Worm (Caenorhabditis elegans): ENCODE data around the gene T09B9.5.

T09B9.5 gene

DNA sequence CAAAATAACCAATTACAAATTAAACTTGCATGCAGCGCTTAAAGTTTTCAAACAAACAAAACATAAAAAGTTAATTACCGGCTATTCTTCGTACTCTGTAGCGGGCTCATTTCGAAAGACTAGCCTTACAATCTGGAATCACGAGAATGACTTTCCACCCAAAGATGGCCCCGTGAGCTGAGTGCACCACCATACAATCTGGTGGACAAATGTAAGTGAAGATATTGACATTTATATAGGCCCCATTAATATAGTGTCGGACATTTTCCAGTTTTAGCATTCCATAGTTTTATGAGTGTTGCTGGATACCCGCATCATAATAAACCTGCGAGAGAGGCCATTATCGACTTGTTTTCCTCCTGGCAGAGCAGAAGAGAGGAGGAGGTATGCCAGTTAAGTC, 23.0 kb upstream of the T09B9.5 start:
- no peak for TF ChIP-seq elt-2 (tag; optimal IDR thresholded peaks at IDR 0.05)
- no peak for TF ChIP-seq sea-2 (GFP tag; optimal IDR thresholded peaks at IDR 0.05)
- TF ChIP-seq zag-1 (tag; optimal IDR thresholded peaks at IDR 0.05): no peak
- no peak for TF ChIP-seq mdl-1 (tag; optimal IDR thresholded peaks at IDR 0.05)
- TF ChIP-seq elt-1 (tag; optimal IDR thresholded peaks at IDR 0.05): no peak

DNA sequence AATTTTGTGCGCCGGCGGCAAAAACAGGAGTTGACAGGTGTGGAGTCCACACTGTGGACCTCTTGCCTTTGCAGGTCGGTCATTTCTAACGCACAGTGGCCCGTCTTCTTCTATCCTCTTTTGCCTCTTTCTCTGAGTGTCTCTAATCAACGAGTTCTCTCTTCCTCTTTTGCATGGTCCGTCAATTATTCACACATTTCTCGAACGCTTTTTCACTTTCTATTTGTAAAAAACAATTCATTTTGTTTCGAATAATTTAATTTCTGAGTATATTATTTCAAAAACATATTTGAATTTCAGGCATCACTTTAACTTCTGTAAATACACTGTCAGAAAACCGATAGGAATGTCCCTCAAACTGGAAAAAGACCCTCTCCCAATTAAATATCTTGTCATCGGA, 20.6 kb upstream of the T09B9.5 start, which contains the start of gene T09B9.1:
Gene T09B9.1 (plus strand): TSS at position 301 of the 400 bp plus-strand sequence.
- no peak for TF ChIP-seq ceh-16 (tag; optimal IDR thresholded peaks at IDR 0.05)
- TF ChIP-seq nhr-23 (tag; optimal IDR thresholded peaks at IDR 0.05): no peak
- no peak for TF ChIP-seq nfya-1 (tag; optimal IDR thresholded peaks at IDR 0.05; ENCODE audit: insufficient read depth)
- no peak for TF ChIP-seq R02D3.7 (tag; optimal IDR thresholded peaks at IDR 0.05)
- no peak for TF ChIP-seq nhr-76 (tag; optimal IDR thresholded peaks at IDR 0.05)
- no peak for TF ChIP-seq egl-27 (tag; optimal IDR thresholded peaks at IDR 0.05)
- no peak for TF ChIP-seq aly-2 (tag; optimal IDR thresholded peaks at IDR 0.05)
- TF ChIP-seq ztf-11 (tag; optimal IDR thresholded peaks at IDR 0.05): no peak
- no peak for TF ChIP-seq lin-15B (tag; optimal IDR thresholded peaks at IDR 0.05)
- TF ChIP-seq mml-1 (tag; optimal IDR thresholded peaks at IDR 0.05): no peak
- no peak for TF ChIP-seq hmg-11 (tag; optimal IDR thresholded peaks at IDR 0.05)

DNA sequence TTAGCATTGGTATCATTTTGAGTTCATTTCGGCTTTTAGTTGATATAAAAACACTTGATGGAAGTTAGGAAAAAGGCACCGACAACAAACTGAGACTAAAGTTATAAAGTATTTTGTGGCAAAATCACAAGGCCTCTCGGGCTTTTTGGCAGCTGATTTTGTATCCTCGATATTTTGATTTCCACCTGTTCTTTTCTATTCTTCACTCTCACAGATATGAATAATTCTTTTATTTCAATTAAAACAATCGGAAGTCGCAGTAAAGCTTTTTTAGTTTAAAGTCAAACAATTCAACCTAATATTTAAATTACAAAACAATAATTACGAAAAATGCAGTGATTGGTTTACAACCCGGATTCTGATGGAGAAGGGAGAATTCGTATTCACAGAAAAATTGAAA, 16.3 kb upstream of the T09B9.5 start, which contains the start of gene T09B9.3:
Gene T09B9.3 (minus strand): TSS at position 101 of the 400 bp plus-strand sequence.
- TF ChIP-seq lin-39 (tag; optimal IDR thresholded peaks at IDR 0.05) (no peak), nhr-23 (tag; optimal IDR thresholded peaks at IDR 0.05) (no peak), lsy-12 (tag; optimal IDR thresholded peaks at IDR 0.05) (no peak), elt-2 (tag; optimal IDR thresholded peaks at IDR 0.05) (no peak), ztf-11 (tag; optimal IDR thresholded peaks at IDR 0.05) (no peak), ceh-16 (tag; optimal IDR thresholded peaks at IDR 0.05) (no peak), R02D3.7 (tag; optimal IDR thresholded peaks at IDR 0.05) (no peak), aly-2 (tag; optimal IDR thresholded peaks at IDR 0.05) (no peak), ceh-82 (tag; optimal IDR thresholded peaks at IDR 0.05) (no peak), mml-1 (tag; optimal IDR thresholded peaks at IDR 0.05) (no peak), elt-1 (tag; optimal IDR thresholded peaks at IDR 0.05) (no peak), mdl-1 (tag; optimal IDR thresholded peaks at IDR 0.05) (no peak), nfya-1 (tag; optimal IDR thresholded peaks at IDR 0.05; ENCODE audit: insufficient read depth) (no peak), snpc-4 (tag; optimal IDR thresholded peaks at IDR 0.05) (no peak), pqm-1 (tag; optimal IDR thresholded peaks at IDR 0.05) (no peak), nhr-28 (tag; optimal IDR thresholded peaks at IDR 0.05) (no peak), nhr-76 (tag; optimal IDR thresholded peaks at IDR 0.05) (no peak)

DNA sequence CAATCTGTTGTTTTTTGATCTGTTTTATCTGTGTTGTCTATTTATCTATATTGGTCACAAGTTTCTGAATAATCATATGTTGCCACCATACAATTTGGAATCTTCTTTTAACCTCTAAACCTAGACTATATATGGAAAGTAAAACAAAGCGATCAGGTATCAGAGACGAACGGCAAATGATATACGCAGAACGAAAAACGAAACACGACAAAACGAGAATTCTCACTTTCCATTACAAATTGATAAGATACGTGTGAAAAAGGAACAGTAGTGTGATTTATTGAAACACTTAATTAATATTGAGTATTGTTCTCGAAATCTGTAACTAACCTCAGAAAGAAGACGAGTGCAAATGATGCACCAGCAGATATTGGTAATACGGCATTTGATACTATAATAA, 13.7 kb upstream of the T09B9.5 start:
- TF ChIP-seq nhr-25 (tag; optimal IDR thresholded peaks at IDR 0.05): peak; percentile 47
- TF ChIP-seq nhr-23 (tag; optimal IDR thresholded peaks at IDR 0.05): no peak

DNA sequence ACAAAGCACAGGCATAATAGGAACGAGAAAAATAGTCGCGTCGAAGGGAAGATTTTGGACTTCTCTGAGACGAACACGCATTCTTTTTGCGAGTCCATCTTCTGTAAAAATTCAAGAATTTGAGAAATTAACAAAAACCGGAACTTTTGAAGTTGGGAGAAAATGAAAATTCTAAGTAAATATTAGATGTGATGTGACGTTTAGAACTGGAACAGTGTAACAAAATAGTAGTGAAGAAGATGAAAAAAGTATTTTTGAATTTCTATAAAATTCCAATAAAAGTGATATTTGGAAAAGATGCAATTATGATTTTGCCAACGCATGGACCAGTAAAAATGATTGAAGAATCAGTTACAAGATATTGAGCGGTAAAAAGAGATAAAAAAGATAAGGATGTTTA, 12.8 kb upstream of the T09B9.5 start, which contains the start of gene slc-17.9:
Gene slc-17.9 (minus strand): TSS at position 101 of the 400 bp plus-strand sequence.
- TF ChIP-seq egl-27 (tag; optimal IDR thresholded peaks at IDR 0.05) (no peak), fkh-2 (tag; optimal IDR thresholded peaks at IDR 0.05) (no peak), ama-1 (optimal IDR thresholded peaks at IDR 0.05) (no peak), aly-2 (tag; optimal IDR thresholded peaks at IDR 0.05) (no peak), jun-1 (tag; optimal IDR thresholded peaks at IDR 0.05) (no peak), nhr-12 (tag; optimal IDR thresholded peaks at IDR 0.05) (no peak), snpc-4 (tag; optimal IDR thresholded peaks at IDR 0.05) (no peak), lin-39 (tag; optimal IDR thresholded peaks at IDR 0.05) (no peak), ceh-16 (tag; optimal IDR thresholded peaks at IDR 0.05) (no peak), fkh-10 (GFP tag; optimal IDR thresholded peaks at IDR 0.05) (no peak), sea-2 (GFP tag; optimal IDR thresholded peaks at IDR 0.05) (no peak), fos-1 (tag; optimal IDR thresholded peaks at IDR 0.05) (no peak), elt-2 (tag; optimal IDR thresholded peaks at IDR 0.05) (no peak), ZK546.5 (tag; optimal IDR thresholded peaks at IDR 0.05) (no peak), daf-12 (tag; optimal IDR thresholded peaks at IDR 0.05) (no peak), nhr-23 (tag; optimal IDR thresholded peaks at IDR 0.05) (no peak), nhr-77 (tag; optimal IDR thresholded peaks at IDR 0.05) (no peak)

DNA sequence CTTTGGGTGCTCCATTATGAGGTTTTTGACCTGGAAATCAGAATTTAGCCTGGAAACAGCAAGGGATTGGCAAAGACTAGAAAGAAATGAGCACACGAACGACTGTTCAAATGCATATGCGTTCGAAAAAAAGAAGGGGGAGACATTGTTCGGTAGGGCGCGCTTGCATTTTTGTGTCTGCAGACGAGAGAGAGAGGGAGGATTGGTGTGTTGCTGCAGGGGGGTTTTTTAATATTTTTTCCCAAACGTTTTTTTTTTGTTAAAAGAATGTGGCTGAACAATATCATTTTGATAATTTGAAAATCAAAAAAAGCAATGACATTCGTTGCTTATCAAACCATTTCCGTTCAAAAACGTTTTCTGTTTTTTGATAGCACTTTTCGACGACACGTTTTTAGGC, 3.3 kb upstream of the T09B9.5 start, which contains the start of gene T09B9.4:
Gene T09B9.4 (minus strand): TSS at position 30 of the 400 bp plus-strand sequence.
- TF ChIP-seq tbx-2 (tag; optimal IDR thresholded peaks at IDR 0.05) (no peak), nfya-1 (tag; optimal IDR thresholded peaks at IDR 0.05; ENCODE audit: insufficient read depth) (peak; percentile 42), mdl-1 (tag; optimal IDR thresholded peaks at IDR 0.05) (no peak), nhr-25 (tag; optimal IDR thresholded peaks at IDR 0.05) (peak; percentile 7), ztf-11 (tag; optimal IDR thresholded peaks at IDR 0.05) (no peak), fkh-10 (GFP tag; optimal IDR thresholded peaks at IDR 0.05) (no peak), hmg-11 (tag; optimal IDR thresholded peaks at IDR 0.05) (peak; percentile 64), nhr-12 (tag; optimal IDR thresholded peaks at IDR 0.05) (no peak), nhr-28 (tag; optimal IDR thresholded peaks at IDR 0.05) (no peak), elt-3 (tag; optimal IDR thresholded peaks at IDR 0.05) (no peak), nhr-77 (tag; optimal IDR thresholded peaks at IDR 0.05) (no peak), ceh-28 (tag; optimal IDR thresholded peaks at IDR 0.05) (no peak), fkh-2 (tag; optimal IDR thresholded peaks at IDR 0.05) (no peak), nhr-43 (tag; optimal IDR thresholded peaks at IDR 0.05; ENCODE audit: poor library complexity, severe bottlenecking) (no peak), snpc-4 (tag; optimal IDR thresholded peaks at IDR 0.05) (peak; percentile 15), lsy-12 (tag; optimal IDR thresholded peaks at IDR 0.05) (no peak), R02D3.7 (tag; optimal IDR thresholded peaks at IDR 0.05) (no peak), unc-62 (GFP tag; optimal IDR thresholded peaks at IDR 0.05) (no peak), nhr-11 (tag; optimal IDR thresholded peaks at IDR 0.05) (no peak), ZK546.5 (tag; optimal IDR thresholded peaks at IDR 0.05) (no peak), daf-12 (tag; optimal IDR thresholded peaks at IDR 0.05) (no peak), mml-1 (tag; optimal IDR thresholded peaks at IDR 0.05) (no peak), aly-2 (tag; optimal IDR thresholded peaks at IDR 0.05) (no peak), ceh-9 (tag; optimal IDR thresholded peaks at IDR 0.05) (no peak)
